Fruit fly (Drosophila melanogaster) whole organism, embryonic: Measurements from ENCODE around the gene Jon99Ciii.

Source experiments
- CG10209 ChIP-seq: fragments of 200-800 bp; sonication (Bioruptor generic); optimal IDR thresholded peaks from 3 replicates; lab custom pipeline; 2017; ENCODE audit warnings: missing biosample characterization, mild to moderate bottlenecking, missing genetic modification characterization, missing genetic modification reagents
- CG10565 ChIP-seq: fragments of 200-800 bp; sonication (Bioruptor generic); optimal IDR thresholded peaks from 3 replicates; lab custom pipeline; 2016; ENCODE audit warnings: missing biosample characterization, mild to moderate bottlenecking, missing genetic modification characterization
- CG11398 ChIP-seq: fragments of 200-800 bp; sonication (Bioruptor generic); optimal IDR thresholded peaks from 2 replicates; lab custom pipeline; 2016; ENCODE audit warnings: missing biosample characterization, missing genetic modification characterization
- CG11695 ChIP-seq: fragments of 200-800 bp; sonication (Bioruptor generic); IDR thresholded peaks from 3 replicates; pipeline ENCODE4 v1.3.6; 2022; ENCODE audit warnings: missing biosample characterization, missing genetic modification characterization
- CG15011 ChIP-seq: fragments of 200-800 bp; sonication (Bioruptor generic); optimal IDR thresholded peaks from 3 replicates; lab custom pipeline; 2018; ENCODE audit warnings: missing biosample characterization, mild to moderate bottlenecking, missing genetic modification characterization
- CG16779 ChIP-seq: fragments of 200-800 bp; sonication (Bioruptor generic); IDR thresholded peaks from 2 replicates; pipeline ENCODE4 v1.3.6; 2022; ENCODE audit warnings: missing biosample characterization, missing genetic modification characterization
- CG16863 ChIP-seq: fragments of 200-800 bp; sonication (Bioruptor generic); optimal IDR thresholded peaks from 3 replicates; lab custom pipeline; 2016; ENCODE audit warnings: missing biosample characterization, missing genetic modification characterization
- CG18476 ChIP-seq: fragments of 200-800 bp; sonication (Bioruptor generic); optimal IDR thresholded peaks from 2 replicates; lab custom pipeline; 2016; ENCODE audit warnings: missing biosample characterization, mild to moderate bottlenecking, missing genetic modification characterization
- CG2678 ChIP-seq: fragments of 200-800 bp; sonication (Bioruptor generic); optimal IDR thresholded peaks from 3 replicates; lab custom pipeline; 2019; ENCODE audit warnings: missing biosample characterization, mild to moderate bottlenecking, missing genetic modification characterization, moderate library complexity
- CG30403 ChIP-seq: fragments of 200-800 bp; sonication (Bioruptor generic); optimal IDR thresholded peaks from 3 replicates; lab custom pipeline; 2016; ENCODE audit warnings: missing biosample characterization, missing genetic modification characterization
- CG4424 ChIP-seq: fragments of 200-800 bp; sonication (Bioruptor generic); optimal IDR thresholded peaks from 3 replicates; lab custom pipeline; 2016; ENCODE audit warnings: missing biosample characterization, missing genetic modification characterization
- CG5180 ChIP-seq: fragments of 200-800 bp; sonication (Bioruptor generic); optimal IDR thresholded peaks from 3 replicates; lab custom pipeline; 2017; ENCODE audit warnings: missing biosample characterization, missing genetic modification characterization, mild to moderate bottlenecking, moderate library complexity, missing genetic modification reagents
- CG6813 ChIP-seq: fragments of 200-800 bp; sonication (Bioruptor generic); optimal IDR thresholded peaks from 2 replicates; lab custom pipeline; 2017; ENCODE audit warnings: missing biosample characterization, missing genetic modification characterization, mild to moderate bottlenecking, moderate library complexity, missing genetic modification reagents
- CG7357 ChIP-seq: fragments of 200-800 bp; sonication (Bioruptor generic); IDR thresholded peaks from 3 replicates; pipeline ENCODE4 v1.3.6; 2022; ENCODE audit warnings: missing biosample characterization, missing genetic modification characterization
- CG7928 ChIP-seq: fragments of 200-800 bp; sonication (Bioruptor generic); optimal IDR thresholded peaks from 2 replicates; lab custom pipeline; 2017; ENCODE audit warnings: missing biosample characterization, mild to moderate bottlenecking, missing genetic modification characterization
- CG9797 ChIP-seq: fragments of 200-800 bp; sonication (Bioruptor generic); optimal IDR thresholded peaks from 3 replicates; lab custom pipeline; 2018; ENCODE audit warnings: missing biosample characterization, mild to moderate bottlenecking, missing genetic modification characterization
- Chrac-16 ChIP-seq: fragments of 200-800 bp; sonication (Bioruptor generic); optimal IDR thresholded peaks from 3 replicates; lab custom pipeline; 2016; ENCODE audit warnings: missing biosample characterization, missing genetic modification characterization
- CoRest ChIP-seq: fragments of 200-800 bp; sonication (Bioruptor generic); optimal IDR thresholded peaks from 3 replicates; lab custom pipeline; 2018; ENCODE audit warnings: missing biosample characterization, mild to moderate bottlenecking, missing genetic modification characterization, moderate library complexity
- Dip2 ChIP-seq: fragments of 200-800 bp; sonication (Bioruptor generic); IDR thresholded peaks from 2 replicates; pipeline ENCODE4 v1.3.6; 2022; ENCODE audit warnings: missing biosample characterization, missing genetic modification characterization
- E2f1 ChIP-seq: fragments of 200-800 bp; sonication (Bioruptor generic); IDR thresholded peaks from 2 replicates; pipeline ENCODE4 v1.3.6; 2022; ENCODE audit warnings: missing biosample characterization, missing genetic modification characterization
- Fer1 ChIP-seq: fragments of 200-800 bp; sonication (Bioruptor generic); optimal IDR thresholded peaks from 2 replicates; lab custom pipeline; 2017; ENCODE audit warnings: missing biosample characterization, mild to moderate bottlenecking, missing genetic modification characterization
- H2.0 ChIP-seq: fragments of 200-800 bp; sonication (Bioruptor generic); IDR thresholded peaks from 2 replicates; pipeline ENCODE4 v1.3.6; 2022; ENCODE audit warnings: missing biosample characterization, missing genetic modification characterization
- Hand ChIP-seq: fragments of 200-800 bp; sonication (Bioruptor generic); optimal IDR thresholded peaks from 2 replicates; lab custom pipeline; 2017; ENCODE audit warnings: mild to moderate bottlenecking, missing biosample characterization, missing genetic modification reagents, missing genetic modification characterization
- Jarid2 ChIP-seq: fragments of 200-800 bp; sonication (Bioruptor generic); optimal IDR thresholded peaks from 3 replicates; lab custom pipeline; 2017; ENCODE audit warnings: mild to moderate bottlenecking, missing biosample characterization, missing genetic modification reagents, missing genetic modification characterization
- Lim3 ChIP-seq: fragments of 200-800 bp; sonication (Bioruptor generic); IDR thresholded peaks from 2 replicates; pipeline ENCODE4 v1.3.6; 2022; ENCODE audit warnings: missing biosample characterization, missing genetic modification characterization
- Lpt ChIP-seq: fragments of >200 bp; optimal IDR thresholded peaks from 2 replicates; lab custom pipeline; 2018; ENCODE audit warnings: missing biosample characterization, missing genetic modification characterization
- NK7.1 ChIP-seq: fragments of 200-800 bp; sonication (Bioruptor generic); optimal IDR thresholded peaks from 3 replicates; lab custom pipeline; 2016; ENCODE audit warnings: missing biosample characterization, missing genetic modification characterization
- Poxn ChIP-seq: fragments of 200-800 bp; sonication (Bioruptor generic); IDR thresholded peaks from 2 replicates; pipeline ENCODE4 v1.3.6; 2022; ENCODE audit warnings: missing biosample characterization, missing genetic modification characterization
- Stat92E ChIP-seq, 3 experiments: fragments of >200 bp in 2 of 3; fragments of 200-800 bp in 1 of 3; sonication (Bioruptor generic) in 1 of 3; optimal IDR thresholded peaks; 2 replicates each; lab custom pipeline; 2017 to 2019; ENCODE audit warnings: missing biosample characterization in 3 of 3, missing genetic modification characterization in 3 of 3, mild to moderate bottlenecking in 1 of 3, moderate library complexity in 1 of 3
- abd-A ChIP-seq: fragments of 200-800 bp; sonication (Bioruptor generic); optimal IDR thresholded peaks from 3 replicates; lab custom pipeline; 2019; ENCODE audit warnings: missing biosample characterization, mild to moderate bottlenecking, missing genetic modification characterization, moderate library complexity
- ash1 ChIP-seq: fragments of 200-800 bp; sonication (Bioruptor generic); optimal IDR thresholded peaks from 2 replicates; lab custom pipeline; 2018; ENCODE audit warnings: missing biosample characterization, mild to moderate bottlenecking, missing genetic modification characterization
- az2 ChIP-seq: fragments of 200-800 bp; sonication (Bioruptor generic); optimal IDR thresholded peaks from 3 replicates; lab custom pipeline; 2016; ENCODE audit warnings: missing biosample characterization, missing genetic modification characterization
- bbx ChIP-seq: fragments of 200-800 bp; sonication (Bioruptor generic); IDR thresholded peaks from 2 replicates; pipeline ENCODE4 v1.3.6; 2022; ENCODE audit warnings: missing biosample characterization, missing genetic modification characterization; ENCODE audit not compliant: partially characterized antibody
- chm ChIP-seq: fragments of 200-800 bp; sonication (Bioruptor generic); IDR thresholded peaks from 2 replicates; pipeline ENCODE4 v1.3.6; 2022; ENCODE audit warnings: missing biosample characterization, missing genetic modification characterization
- croc ChIP-seq: fragments of 200-800 bp; sonication (Bioruptor generic); conservative IDR thresholded peaks from 3 replicates; pipeline ENCODE4 v1.3.6; 2022; ENCODE audit warnings: missing biosample characterization, missing genetic modification characterization
- dati ChIP-seq: fragments of 200-800 bp; sonication (Bioruptor generic); IDR thresholded peaks from 2 replicates; pipeline ENCODE4 v1.3.6; 2022; ENCODE audit warnings: missing biosample characterization, missing genetic modification characterization
- dpn ChIP-seq, 2 experiments: fragments of 200-800 bp; sonication (Bioruptor generic); optimal IDR thresholded peaks; 3 replicates each; lab custom pipeline; 2016; ENCODE audit warnings: missing biosample characterization in 2 of 2, missing genetic modification characterization in 2 of 2
- esg ChIP-seq: fragments of 200-800 bp; sonication (Bioruptor generic); conservative IDR thresholded peaks from 2 replicates; pipeline ENCODE4 v1.3.6; 2022; ENCODE audit warnings: missing biosample characterization, missing genetic modification characterization
- hkb ChIP-seq, 2 experiments: fragments of 200-800 bp in 1 of 2; fragments of >200 bp in 1 of 2; sonication (Bioruptor generic) in 1 of 2; IDR thresholded peaks in 1 of 2; optimal IDR thresholded peaks in 1 of 2; 2 replicates each; pipeline versions ENCODE4 v1.3.6 to Lab custom; 2017 to 2022; ENCODE audit warnings: missing biosample characterization in 1 of 2, missing genetic modification characterization in 1 of 2
- kni ChIP-seq: fragments of 200-800 bp; sonication (Bioruptor generic); optimal IDR thresholded peaks from 3 replicates; lab custom pipeline; 2017; ENCODE audit warnings: mild to moderate bottlenecking, missing biosample characterization, missing genetic modification reagents, missing genetic modification characterization
- lilli ChIP-seq: fragments of 200-800 bp; sonication (Bioruptor generic); optimal IDR thresholded peaks from 3 replicates; lab custom pipeline; 2016; ENCODE audit warnings: missing biosample characterization, missing genetic modification characterization
- mld ChIP-seq: fragments of 200-800 bp; sonication (Bioruptor generic); IDR thresholded peaks from 3 replicates; pipeline ENCODE4 v1.3.6; 2022; ENCODE audit warnings: missing biosample characterization, missing genetic modification characterization; ENCODE audit not compliant: partially characterized antibody
- pita ChIP-seq: fragments of 200-800 bp; sonication (Bioruptor generic); optimal IDR thresholded peaks from 2 replicates; lab custom pipeline; 2017; ENCODE audit warnings: missing biosample characterization, mild to moderate bottlenecking, missing genetic modification characterization
- row ChIP-seq: fragments of 200-800 bp; sonication (Bioruptor generic); IDR thresholded peaks from 3 replicates; pipeline ENCODE4 v1.3.6; 2022; ENCODE audit warnings: missing biosample characterization, missing genetic modification characterization
- sim ChIP-seq: fragments of 200-800 bp; sonication (Bioruptor generic); IDR thresholded peaks from 2 replicates; pipeline ENCODE4 v1.3.6; 2022; ENCODE audit warnings: missing biosample characterization, missing genetic modification characterization
- stwl ChIP-seq: fragments of 200-800 bp; sonication (Bioruptor generic); optimal IDR thresholded peaks from 3 replicates; lab custom pipeline; 2018; ENCODE audit warnings: missing biosample characterization, mild to moderate bottlenecking, missing genetic modification characterization, moderate library complexity
- sug ChIP-seq: fragments of 200-800 bp; optimal IDR thresholded peaks from 2 replicates; lab custom pipeline; 2019; ENCODE audit warnings: missing biosample characterization, mild to moderate bottlenecking, missing genetic modification characterization, moderate library complexity
- tio ChIP-seq: fragments of 200-800 bp; sonication (Bioruptor generic); optimal IDR thresholded peaks from 2 replicates; lab custom pipeline; 2017; ENCODE audit warnings: missing biosample characterization, missing genetic modification characterization, inconsistent platforms
- tup ChIP-seq: fragments of 200-800 bp; sonication (Bioruptor generic); optimal IDR thresholded peaks from 2 replicates; lab custom pipeline; 2016; ENCODE audit warnings: missing biosample characterization, mild to moderate bottlenecking, missing genetic modification characterization, moderate library complexity
- usp ChIP-seq: fragments of >200 bp; optimal IDR thresholded peaks from 2 replicates; lab custom pipeline; 2017; ENCODE audit warnings: missing biosample characterization, missing genetic modification characterization
- vvl ChIP-seq: fragments of 200-800 bp; sonication (Bioruptor generic); IDR thresholded peaks from 2 replicates; pipeline ENCODE4 v1.3.6; 2022; ENCODE audit warnings: missing biosample characterization, missing genetic modification characterization

The Jon99Ciii gene

dm6 chr3R:29876733-29877193, 45.3 kb upstream of the Jon99Ciii start, which contains the start of gene CG31038 (continued):
- TF ChIP-seq Jarid2 (GFP tag; lab: Kevin White, UChicago) (peak; percentile 96), stwl (tag; lab: Kevin White, UChicago) (peak; percentile 13), pita (GFP tag; lab: Kevin White, UChicago) (no peak), tup (GFP tag; lab: Kevin White, UChicago) (no peak), az2 (GFP tag; lab: Kevin White, UChicago) (no peak), tio (GFP tag; lab: Kevin White, UChicago) (no peak), chm (GFP tag; lab: Robert Waterston, UW) (peak; percentile 77), Lim3 (no peak), usp (no peak), Fer1 (GFP tag; lab: Kevin White, UChicago) (no peak), kni (GFP tag; lab: Kevin White, UChicago) (peak; percentile 58), CG11695 (no peak), H2.0 (GFP tag; lab: Robert Waterston, UW) (no peak), CG7928 (GFP tag; lab: Kevin White, UChicago) (no peak), Chrac-16 (no peak), CG4424 (GFP tag; lab: Kevin White, UChicago) (no peak), Stat92E (GFP tag; optimal IDR thresholded peaks at IDR 0.05; lab: Kevin White, UChicago) (peak in 1 of 3 experiments; percentile 32), Lpt (no peak), Poxn (no peak), CG6813 (GFP tag; lab: Kevin White, UChicago) (no peak), sim (no peak), CG11398 (GFP tag; lab: Kevin White, UChicago) (no peak), CG15011 (GFP tag; lab: Kevin White, UChicago) (no peak), CG16863 (no peak), CG5180 (peak; percentile 23), row (GFP tag; lab: Robert Waterston, UW) (peak; percentile 41; the same call in 2 of the 3 replicates), sug (tag; lab: Kevin White, UChicago) (no peak), dati (GFP tag; lab: Robert Waterston, UW) (no peak), E2f1 (GFP tag; lab: Robert Waterston, UW) (no peak), CG9797 (no peak), mld (no peak), esg (GFP tag; lab: Robert Waterston, UW) (no peak), croc (GFP tag; lab: Robert Waterston, UW) (no peak), ash1 (no peak), CG10209 (no peak), CG10565 (GFP tag; lab: Kevin White, UChicago) (no peak), CG30403 (GFP tag; lab: Kevin White, UChicago) (peak; percentile 7), dpn (GFP tag; optimal IDR thresholded peaks at IDR 0.05; lab: Kevin White, UChicago) (peak in 1 of 2 experiments; percentile 20), NK7.1 (peak; percentile 1), CG16779 (GFP tag; lab: Robert Waterston, UW) (no peak), CG7357 (GFP tag; lab: Robert Waterston, UW) (no peak), hkb (optimal IDR thresholded peaks at IDR 0.05; lab: Kevin White, UChicago) (no peak), hkb (GFP tag; IDR thresholded peaks at IDR 0.05; lab: Robert Waterston, UW) (no peak), lilli (GFP tag; lab: Kevin White, UChicago) (no peak), CoRest (tag; lab: Kevin White, UChicago) (no peak), abd-A (tag; lab: Kevin White, UChicago) (no peak), Hand (GFP tag; lab: Kevin White, UChicago) (no peak), CG2678 (tag; lab: Kevin White, UChicago) (peak; percentile 10), Dip2 (GFP tag; lab: Robert Waterston, UW) (no peak), vvl (GFP tag; lab: Robert Waterston, UW) (peak; percentile 57; the same call in 1 of the 2 replicates), CG18476 (GFP tag; lab: Kevin White, UChicago) (no peak), bbx (GFP tag; lab: Robert Waterston, UW) (peak; percentile 69)
